Fruit fly (Drosophila melanogaster): ENCODE measurements around the gene CG42680.
A peak's percentile ranks its signal among the peaks of the same experiment; 100 is the strongest.

The CG42680 gene

dm6 chr2L:14552141-14552748 is 35.8 kb downstream of the CG42680 start (continued):
- TF ChIP-seq Vsx1 (GFP tag; optimal IDR thresholded peaks at IDR 0.05) = peak; percentile 48
- TF ChIP-seq croc (GFP tag; conservative IDR thresholded peaks at IDR 0.05) = peak; percentile 50
- TF ChIP-seq CG5180 (GFP tag; optimal IDR thresholded peaks at IDR 0.05) = no peak
- TF ChIP-seq CG1233 (GFP tag; optimal IDR thresholded peaks at IDR 0.05) = peak; percentile 25
- TF ChIP-seq Tbp (GFP tag; optimal IDR thresholded peaks at IDR 0.05) = no peak
- TF ChIP-seq TFAM (GFP tag; optimal IDR thresholded peaks at IDR 0.05) = no peak
- TF ChIP-seq nerfin-1 (tag; optimal IDR thresholded peaks at IDR 0.05) = no peak
- TF ChIP-seq ara (GFP tag; IDR thresholded peaks at IDR 0.05) = peak; percentile 72
- TF ChIP-seq CG14014 (GFP tag; IDR thresholded peaks at IDR 0.05) = 0 out of 2 replicates have a peak, but pooled peaks have one; percentile 18
- TF ChIP-seq al (GFP tag; IDR thresholded peaks at IDR 0.05) = no peak
- TF ChIP-seq CG13424 (tag; optimal IDR thresholded peaks at IDR 0.05) = peak; percentile 56
- no peak for TF ChIP-seq schlank (tag; optimal IDR thresholded peaks at IDR 0.05)
- TF ChIP-seq Stat92E (GFP tag; optimal IDR thresholded peaks at IDR 0.05) = no peak
- TF ChIP-seq Bteb2 (GFP tag; optimal IDR thresholded peaks at IDR 0.05) = peak; percentile 38
- TF ChIP-seq CG34224 (GFP tag; IDR thresholded peaks at IDR 0.05; ENCODE audit: partially characterized antibody) = no peak
- peak; percentile 51 for TF ChIP-seq CG11398 (GFP tag; optimal IDR thresholded peaks at IDR 0.05)
- TF ChIP-seq h (optimal IDR thresholded peaks at IDR 0.05) = no peak
- TF ChIP-seq Rfx (GFP tag; IDR thresholded peaks at IDR 0.05) = no peak
- TF ChIP-seq MTF-1 (GFP tag; optimal IDR thresholded peaks at IDR 0.05; ENCODE audit: borderline replicate concordance) = peak; percentile 45
- TF ChIP-seq CG18011 (GFP tag; optimal IDR thresholded peaks at IDR 0.05) = no peak
- TF ChIP-seq tup (GFP tag; optimal IDR thresholded peaks at IDR 0.05) = no peak
- no peak for TF ChIP-seq D (optimal IDR thresholded peaks at IDR 0.05)
- TF ChIP-seq D (GFP tag; optimal IDR thresholded peaks at IDR 0.05) = peak; percentile 56
- TF ChIP-seq dan (GFP tag; IDR thresholded peaks at IDR 0.05) = 0 out of 2 replicates have a peak, but pooled peaks have one; percentile 41
- TF ChIP-seq CG9609 (GFP tag; optimal IDR thresholded peaks at IDR 0.05) = peak; percentile 63
- no peak for TF ChIP-seq hkb (optimal IDR thresholded peaks at IDR 0.05)
- TF ChIP-seq hkb (GFP tag; IDR thresholded peaks at IDR 0.05) = peak; percentile 55; the same call in 1 of the 2 replicates
- no peak for TF ChIP-seq Hey (tag; optimal IDR thresholded peaks at IDR 0.05)
- no peak for TF ChIP-seq Opbp (GFP tag; IDR thresholded peaks at IDR 0.05; ENCODE audit: partially characterized antibody)
- TF ChIP-seq NC2β (GFP tag; optimal IDR thresholded peaks at IDR 0.05) = peak; percentile 67
- TF ChIP-seq Sin3A (optimal IDR thresholded peaks at IDR 0.05) = no peak
- TF ChIP-seq Ets65A (GFP tag) = peak; percentile 83
- peak; percentile 66 for TF ChIP-seq her (GFP tag; optimal IDR thresholded peaks at IDR 0.05)
- TF ChIP-seq gsb (GFP tag; IDR thresholded peaks at IDR 0.05) = no peak
- TF ChIP-seq CG13894 (tag; optimal IDR thresholded peaks at IDR 0.05) = no peak
- TF ChIP-seq CG8765 (GFP tag; IDR thresholded peaks at IDR 0.05) = peak; percentile 68
- TF ChIP-seq Scr (GFP tag; IDR thresholded peaks at IDR 0.05; ENCODE audit: partially characterized antibody) = no peak
- TF ChIP-seq CG17361 (GFP tag; IDR thresholded peaks at IDR 0.05) = peak; percentile 60
- TF ChIP-seq CG8944 (GFP tag; optimal IDR thresholded peaks at IDR 0.05) = peak; percentile 54
- TF ChIP-seq Med (GFP tag) = peak; percentile 90
- TF ChIP-seq CG15696 (tag; optimal IDR thresholded peaks at IDR 0.05) = peak; percentile 74
- TF ChIP-seq fd3F (GFP tag; optimal IDR thresholded peaks at IDR 0.05) = no peak
- TF ChIP-seq hb (GFP tag; IDR thresholded peaks at IDR 0.05; ENCODE audit: partially characterized antibody) = no peak
- TF ChIP-seq CG10366 (GFP tag; IDR thresholded peaks at IDR 0.05) = peak; percentile 48
- peak; percentile 11 for TF ChIP-seq caup (GFP tag; optimal IDR thresholded peaks at IDR 0.05; ENCODE audit: severe bottlenecking)
- peak; percentile 70 for TF ChIP-seq CG10979 (tag; optimal IDR thresholded peaks at IDR 0.05)
- peak; percentile 67 for TF ChIP-seq fd102C (GFP tag; optimal IDR thresholded peaks at IDR 0.05)
- peak; percentile 50 for TF ChIP-seq org-1 (GFP tag; optimal IDR thresholded peaks at IDR 0.05)
- peak; percentile 3 for TF ChIP-seq CG31388 (GFP tag; optimal IDR thresholded peaks at IDR 0.05)
- TF ChIP-seq CG18599 (GFP tag; optimal IDR thresholded peaks at IDR 0.05) = peak; percentile 73
